Worm (Caenorhabditis elegans) whole organism, young adult: ENCODE data around the gene ant-1.4.
"Not testable (repeated sequence)": the region's sequence is repeated elsewhere in the genome, so short reads cannot be mapped to it uniquely, and the experiment has no call there.

ENCODE experiments used
- F22D6.2 ChIP-seq: sonication (generic microtip); optimal IDR thresholded peaks from 2 replicates; lab custom pipeline; 2016; ENCODE audit warnings: mild to moderate bottlenecking, missing genetic modification characterization, missing compliant biosample characterization
- F33H1.4 ChIP-seq: fragments of 200-800 bp; sonication (Bioruptor generic); IDR thresholded peaks from 2 replicates; pipeline ENCODE4 v1.3.6; 2022; ENCODE audit warnings: missing genetic modification reagents, missing genetic modification characterization, missing compliant biosample characterization
- efl-1 ChIP-seq: fragments of 150-350 bp; optimal IDR thresholded peaks from 2 replicates; lab custom pipeline; 2014; ENCODE audit warnings: missing biosample characterization, missing genetic modification reagents, missing genetic modification characterization
- ekl-4 ChIP-seq: fragments of 200-800 bp; sonication (Bioruptor generic); IDR thresholded peaks from 2 replicates; pipeline ENCODE4 v1.3.6; 2022; ENCODE audit warnings: missing genetic modification reagents, missing genetic modification characterization, missing compliant biosample characterization
- him-1 ChIP-seq: sonication (generic microtip); optimal IDR thresholded peaks from 2 replicates; lab custom pipeline; 2016; ENCODE audit warnings: missing genotype, missing genetic modification reagents, missing genetic modification characterization, missing compliant biosample characterization
- nfya-2 ChIP-seq: fragments of 200-800 bp; sonication (Bioruptor generic); IDR thresholded peaks from 2 replicates; pipeline ENCODE4 v1.3.6; 2022; ENCODE audit warnings: missing genetic modification reagents, missing genetic modification characterization, missing compliant biosample characterization
- sptf-2 ChIP-seq: fragments of 200-800 bp; sonication (Bioruptor generic); optimal IDR thresholded peaks from 2 replicates; lab custom pipeline; 2018; ENCODE audit warnings: mild to moderate bottlenecking, missing genetic modification characterization, missing compliant biosample characterization

DNA sequence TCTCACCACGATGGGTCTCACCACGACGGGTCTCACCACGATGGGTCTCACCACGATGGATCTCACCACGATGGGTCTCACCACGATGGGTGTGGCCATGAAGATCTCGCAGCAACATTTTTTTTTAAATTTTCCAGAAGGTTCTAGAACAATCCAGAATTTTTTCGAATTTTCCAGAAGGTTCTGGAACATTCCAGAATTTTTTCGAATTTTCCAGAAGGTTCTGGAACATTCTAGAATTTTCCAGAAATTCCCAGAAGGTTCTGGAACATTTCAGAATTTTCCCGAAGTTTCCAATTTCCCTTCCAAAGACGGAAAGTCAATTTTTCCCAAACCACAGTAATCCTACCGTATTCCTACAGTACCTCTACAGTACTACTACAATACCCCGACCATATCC, 10.1 kb upstream of the ant-1.4 start:
- not testable (repeated sequence) for TF ChIP-seq him-1 (tag; lab: Kevin White, UChicago); ekl-4 (GFP tag; lab: Robert Waterston, UW); efl-1 (GFP tag; lab: Kevin White, UChicago); sptf-2 (GFP tag; lab: Kevin White, UChicago); F22D6.2 (tag; lab: Kevin White, UChicago); nfya-2
- TF ChIP-seq F33H1.4 = peak; percentile 52
